Worm (Caenorhabditis elegans): ENCODE data around the gene F47B10.5.

DNA sequence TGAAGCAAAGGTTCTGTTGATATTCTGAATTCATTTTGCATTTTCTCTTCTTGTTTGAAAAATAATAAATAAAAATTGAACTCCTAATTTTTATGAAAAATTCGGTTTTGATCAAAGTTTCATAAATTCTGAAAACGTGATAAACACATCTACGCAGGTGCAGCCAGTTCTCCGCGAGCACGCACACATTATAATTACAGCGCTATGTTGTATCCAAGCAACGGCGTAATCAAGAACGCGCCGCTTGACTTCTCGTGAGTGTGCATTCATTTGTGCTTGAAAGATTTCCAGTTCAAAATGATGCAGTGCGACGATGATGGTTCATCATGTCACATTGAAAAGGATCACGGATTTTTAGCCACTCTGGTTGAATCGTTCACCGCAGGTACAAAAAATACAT, 1.5 kb upstream of the F47B10.5 start, which contains the start of gene F47B10.3:
- TF ChIP-seq aly-2 (tag; optimal IDR thresholded peaks at IDR 0.05): no peak
- TF ChIP-seq fkh-10 (GFP tag; optimal IDR thresholded peaks at IDR 0.05): no peak
- no peak for TF ChIP-seq nhr-77 (tag; optimal IDR thresholded peaks at IDR 0.05)
- TF ChIP-seq hlh-30 (tag; optimal IDR thresholded peaks at IDR 0.05; ENCODE audit: insufficient read depth): no peak
- no peak for TF ChIP-seq duxl-1 (tag; optimal IDR thresholded peaks at IDR 0.05; ENCODE audit: poor library complexity)
- TF ChIP-seq dmd-9 (GFP tag; IDR thresholded peaks at IDR 0.05): no peak
- no peak for TF ChIP-seq lin-39 (tag; optimal IDR thresholded peaks at IDR 0.05)
- TF ChIP-seq pqm-1 (tag; optimal IDR thresholded peaks at IDR 0.05): no peak
- no peak for TF ChIP-seq php-3 (GFP tag; IDR thresholded peaks at IDR 0.05)

All from whole organism, L4 larva.